Worm (Caenorhabditis elegans): ENCODE results near the gene nhr-243.

DNA sequence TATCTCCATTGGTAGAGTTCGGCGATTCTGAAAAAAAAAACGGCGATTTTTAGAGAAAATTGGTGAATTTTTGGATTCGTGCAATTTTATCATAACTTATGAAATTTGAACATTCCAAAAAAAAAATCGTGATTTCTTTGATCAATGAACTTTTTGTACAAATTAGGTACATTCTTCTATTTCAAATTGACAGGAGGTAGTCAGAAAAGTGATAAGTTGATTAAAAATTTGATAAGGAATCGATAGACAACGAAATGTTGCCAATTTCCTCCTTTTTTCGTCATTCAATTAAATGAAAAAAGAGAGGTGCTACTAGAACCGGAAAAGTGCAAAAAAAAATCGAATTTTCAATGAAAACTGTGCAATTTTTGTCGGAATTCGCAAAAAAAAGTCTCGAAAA lies 29.4 kb downstream of the nhr-243 start:
- TF ChIP-seq nhr-11 (tag; optimal IDR thresholded peaks at IDR 0.05) (no peak), ama-1 (optimal IDR thresholded peaks at IDR 0.05) (no peak)
